Worm (Caenorhabditis elegans) whole organism, mixed stage, embryonic: ENCODE measurements around the gene ZK1128.7.

Experiments
- M03D4.4 ChIP-seq: sonication (generic microtip); optimal IDR thresholded peaks from 2 replicates; lab custom pipeline; 2017; ENCODE audit warnings: mild to moderate bottlenecking, missing genetic modification characterization, missing compliant biosample characterization
- bed-3 ChIP-seq: fragments of 200-800 bp; sonication (Bioruptor generic); optimal IDR thresholded peaks from 3 replicates; lab custom pipeline; 2018; ENCODE audit warnings: mild to moderate bottlenecking, missing genetic modification characterization, moderate library complexity, missing compliant biosample characterization
- blmp-1 ChIP-seq: fragments of 150-350 bp; optimal IDR thresholded peaks from 2 replicates; lab custom pipeline; 2014; ENCODE audit warnings: missing biosample characterization, missing genetic modification characterization
- ceh-39 ChIP-seq: fragments of 150-350 bp; optimal IDR thresholded peaks from 2 replicates; lab custom pipeline; 2014; ENCODE audit warnings: missing biosample characterization, missing genetic modification characterization
- ceh-43 ChIP-seq: fragments of 200-800 bp; sonication (Bioruptor generic); optimal IDR thresholded peaks from 2 replicates; lab custom pipeline; 2018; ENCODE audit warnings: mild to moderate bottlenecking, missing genetic modification characterization, moderate library complexity, missing compliant biosample characterization
- ces-1 ChIP-seq: fragments of 150-350 bp; optimal IDR thresholded peaks from 2 replicates; lab custom pipeline; 2014; ENCODE audit warnings: missing biosample characterization, missing genetic modification reagents, missing genetic modification characterization
- cnd-1 ChIP-seq: fragments of 200-800 bp; sonication (Bioruptor generic); optimal IDR thresholded peaks from 2 replicates; lab custom pipeline; 2018; ENCODE audit warnings: mild to moderate bottlenecking, missing genetic modification characterization, missing compliant biosample characterization
- drap-1 ChIP-seq: fragments of 200-800 bp; sonication (Bioruptor generic); optimal IDR thresholded peaks from 3 replicates; lab custom pipeline; 2018; ENCODE audit warnings: mild to moderate bottlenecking, missing genetic modification characterization, missing compliant biosample characterization
- elt-1 ChIP-seq: sonication (generic microtip); optimal IDR thresholded peaks from 2 replicates; lab custom pipeline; 2017; ENCODE audit warnings: missing genetic modification characterization, mild to moderate bottlenecking, missing compliant biosample characterization, antibody characterized with exemption, moderate library complexity, borderline replicate concordance; ENCODE audit not compliant: insufficient read depth
- elt-3 ChIP-seq: fragments of 150-350 bp; optimal IDR thresholded peaks from 2 replicates; lab custom pipeline; 2014; ENCODE audit warnings: missing biosample characterization, missing genetic modification characterization
- flh-1 ChIP-seq: fragments of 200-800 bp; sonication (Bioruptor generic); optimal IDR thresholded peaks from 2 replicates; lab custom pipeline; 2018; ENCODE audit warnings: mild to moderate bottlenecking, missing genetic modification characterization, moderate library complexity, missing compliant biosample characterization
- hlh-1 ChIP-seq: fragments of 150-350 bp; optimal IDR thresholded peaks from 2 replicates; lab custom pipeline; 2014; ENCODE audit warnings: missing biosample characterization, missing genetic modification reagents, missing genetic modification characterization
- lin-32 ChIP-seq: fragments of 200-800 bp; sonication (Bioruptor generic); optimal IDR thresholded peaks from 2 replicates; lab custom pipeline; 2018; ENCODE audit warnings: mild to moderate bottlenecking, missing genetic modification characterization, missing compliant biosample characterization
- lsy-2 ChIP-seq: fragments of 150-350 bp; optimal IDR thresholded peaks from 2 replicates; lab custom pipeline; 2014; ENCODE audit warnings: missing biosample characterization, missing genetic modification characterization
- mab-5 ChIP-seq: fragments of 150-350 bp; optimal IDR thresholded peaks from 2 replicates; lab custom pipeline; 2014; ENCODE audit warnings: missing biosample characterization, missing genetic modification characterization
- mep-1 ChIP-seq: fragments of 150-350 bp; optimal IDR thresholded peaks from 2 replicates; lab custom pipeline; 2017; ENCODE audit warnings: missing biosample characterization, missing genetic modification reagents, missing genetic modification characterization, inconsistent platforms
- mls-2 ChIP-seq: sonication (generic microtip); optimal IDR thresholded peaks from 2 replicates; lab custom pipeline; 2016; ENCODE audit warnings: mild to moderate bottlenecking, missing genetic modification characterization, moderate library complexity, missing compliant biosample characterization
- nhr-12 ChIP-seq: fragments of 150-350 bp; optimal IDR thresholded peaks from 2 replicates; lab custom pipeline; 2014; ENCODE audit warnings: missing biosample characterization, missing genetic modification characterization
- nhr-2 ChIP-seq: fragments of 150-350 bp; optimal IDR thresholded peaks from 2 replicates; lab custom pipeline; 2014; ENCODE audit warnings: missing biosample characterization, missing genetic modification characterization
- nhr-237 ChIP-seq: fragments of 150-350 bp; optimal IDR thresholded peaks from 2 replicates; lab custom pipeline; 2014; ENCODE audit warnings: missing biosample characterization, missing genetic modification characterization
- nhr-28 ChIP-seq: fragments of 150-350 bp; optimal IDR thresholded peaks from 2 replicates; lab custom pipeline; 2014; ENCODE audit warnings: missing biosample characterization, missing genetic modification characterization
- nhr-76 ChIP-seq: sonication (generic microtip); optimal IDR thresholded peaks from 2 replicates; lab custom pipeline; 2017; ENCODE audit warnings: missing biosample characterization, missing genetic modification characterization
- pha-4 ChIP-seq: fragments of 150-350 bp; optimal IDR thresholded peaks from 2 replicates; lab custom pipeline; 2018; ENCODE audit warnings: missing biosample characterization, missing genetic modification reagents, missing genetic modification characterization
- sem-2 ChIP-seq: fragments of 200-800 bp; sonication (Bioruptor generic); optimal IDR thresholded peaks from 2 replicates; lab custom pipeline; 2018; ENCODE audit warnings: mild to moderate bottlenecking, missing genetic modification characterization, missing compliant biosample characterization
- sptf-1 ChIP-seq: sonication (generic microtip); optimal IDR thresholded peaks from 2 replicates; lab custom pipeline; 2017; ENCODE audit warnings: mild to moderate bottlenecking, missing genetic modification characterization, moderate library complexity, missing compliant biosample characterization
- tbx-8 ChIP-seq: fragments of 200-800 bp; sonication (Bioruptor generic); optimal IDR thresholded peaks from 2 replicates; lab custom pipeline; 2018; ENCODE audit warnings: mild to moderate bottlenecking, missing genetic modification characterization, moderate library complexity, missing compliant biosample characterization
- unc-39 ChIP-seq: fragments of 150-350 bp; optimal IDR thresholded peaks from 2 replicates; lab custom pipeline; 2014; ENCODE audit warnings: missing biosample characterization, missing genetic modification characterization
- unc-62 ChIP-seq: fragments of 150-350 bp; optimal IDR thresholded peaks from 2 replicates; lab custom pipeline; 2014; ENCODE audit warnings: missing biosample characterization, missing genetic modification reagents, missing genetic modification characterization
- zip-8 ChIP-seq: fragments of 150-350 bp; optimal IDR thresholded peaks from 2 replicates; lab custom pipeline; 2014; ENCODE audit warnings: missing biosample characterization, missing genetic modification characterization
- ztf-11 ChIP-seq: fragments of 150-350 bp; optimal IDR thresholded peaks from 2 replicates; lab custom pipeline; 2014; ENCODE audit warnings: missing biosample characterization, missing genetic modification characterization

ZK1128.7 gene

DNA sequence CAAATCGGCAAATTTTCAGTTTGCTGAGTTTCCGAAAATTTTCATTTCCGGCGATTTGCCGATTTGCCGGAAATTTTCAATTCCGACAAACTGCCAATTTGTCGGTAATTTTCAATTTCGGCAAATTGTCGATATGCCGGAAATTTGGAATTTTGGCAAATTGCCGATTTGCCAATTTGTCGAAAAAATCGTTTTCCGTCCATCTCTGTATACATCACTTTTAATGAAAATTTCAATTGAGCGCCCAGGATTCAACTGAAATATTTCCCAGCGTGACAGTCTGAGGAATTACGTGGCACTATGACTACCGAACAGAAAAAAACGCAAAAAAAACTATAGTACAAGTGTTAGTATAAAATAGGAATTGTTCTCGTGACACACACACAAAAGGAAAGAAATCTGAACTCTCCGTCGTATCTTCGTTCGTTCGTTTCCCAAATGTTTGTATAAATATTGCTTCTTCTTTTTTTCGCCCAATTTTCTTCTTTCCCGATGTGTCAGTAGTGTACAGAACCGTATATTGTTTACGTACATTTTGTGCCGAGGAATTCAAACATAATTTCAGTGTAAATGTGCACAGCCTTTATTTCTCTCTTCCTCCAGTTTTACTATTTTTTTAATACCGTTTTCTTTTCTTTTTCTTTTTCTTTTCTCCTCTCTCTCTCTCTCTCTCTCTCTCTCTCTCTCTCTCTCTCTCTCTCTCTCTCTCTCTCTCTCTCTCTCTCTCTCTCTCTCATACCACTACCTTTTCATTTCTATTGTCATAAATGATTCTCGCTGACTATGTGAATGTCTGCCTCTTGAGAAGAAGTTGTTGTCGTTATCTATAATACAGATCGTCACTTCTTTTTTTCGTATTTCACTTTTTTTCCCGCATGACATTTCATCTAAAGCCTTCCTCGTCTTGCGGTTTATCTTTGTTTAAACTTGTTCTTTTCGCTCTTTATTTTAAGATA, 4.0 kb upstream of the ZK1128.7 start:
- TF ChIP-seq unc-62 (GFP tag; lab: Kevin White, UChicago) (no peak), bed-3 (GFP tag; lab: Kevin White, UChicago) (no peak), flh-1 (GFP tag; lab: Kevin White, UChicago) (no peak), mls-2 (tag; lab: Kevin White, UChicago) (no peak), nhr-237 (tag; lab: Kevin White, UChicago) (no peak), hlh-1 (tag; lab: Kevin White, UChicago) (no peak), mep-1 (tag; lab: Kevin White, UChicago) (no peak), ceh-39 (no peak), mab-5 (tag; lab: Kevin White, UChicago) (no peak), nhr-2 (tag; lab: Kevin White, UChicago) (no peak), tbx-8 (GFP tag; lab: Kevin White, UChicago) (no peak), pha-4 (tag; lab: Kevin White, UChicago) (no peak), sem-2 (GFP tag; lab: Kevin White, UChicago) (no peak), lin-32 (GFP tag; lab: Kevin White, UChicago) (no peak), sptf-1 (no peak), unc-39 (tag; lab: Kevin White, UChicago) (no peak), blmp-1 (tag; lab: Kevin White, UChicago) (no peak)

- no peak for TF ChIP-seq elt-1 (tag; lab: Kevin White, UChicago)
- TF ChIP-seq nhr-28 (tag; lab: Kevin White, UChicago): no peak
- TF ChIP-seq mls-2 (tag; lab: Kevin White, UChicago): no peak
- no peak for TF ChIP-seq zip-8 (tag; lab: Kevin White, UChicago)
- TF ChIP-seq hlh-1 (tag; lab: Kevin White, UChicago): no peak
- TF ChIP-seq nhr-2 (tag; lab: Kevin White, UChicago): no peak
- TF ChIP-seq ces-1 (GFP tag; lab: Kevin White, UChicago): no peak
- TF ChIP-seq tbx-8 (GFP tag; lab: Kevin White, UChicago): no peak
- TF ChIP-seq sptf-1: no peak
- TF ChIP-seq, all 35 proteins: peak for 0
Measured at ce11 chrIII:10134517-10134916, 2.3 kb upstream of the ZK1128.7 start.

ce11 chrIII:10140732-10141131, 3.9 kb downstream of the ZK1128.7 start, which contains the start of gene K08E5.6:
Gene K08E5.6 (plus strand): TSS chrIII:10141032.
- TF ChIP-seq ztf-11 (tag; lab: Kevin White, UChicago) (no peak), nhr-28 (tag; lab: Kevin White, UChicago) (no peak), nhr-2 (tag; lab: Kevin White, UChicago) (no peak), mls-2 (tag; lab: Kevin White, UChicago) (no peak), ceh-43 (GFP tag; lab: Kevin White, UChicago) (no peak), cnd-1 (tag; lab: Kevin White, UChicago) (no peak), bed-3 (GFP tag; lab: Kevin White, UChicago) (no peak), unc-39 (tag; lab: Kevin White, UChicago) (no peak), sem-2 (GFP tag; lab: Kevin White, UChicago) (no peak), hlh-1 (tag; lab: Kevin White, UChicago) (no peak), mep-1 (tag; lab: Kevin White, UChicago) (no peak), M03D4.4 (tag; lab: Kevin White, UChicago) (no peak), nhr-12 (tag; lab: Kevin White, UChicago) (no peak), nhr-237 (tag; lab: Kevin White, UChicago) (no peak), ceh-39 (no peak), drap-1 (GFP tag; lab: Kevin White, UChicago) (no peak)

- no peak for TF ChIP-seq ceh-39
- no peak for TF ChIP-seq flh-1 (GFP tag; lab: Kevin White, UChicago)
- no peak for TF ChIP-seq nhr-76 (tag; lab: Kevin White, UChicago)
- no peak for TF ChIP-seq mep-1 (tag; lab: Kevin White, UChicago)
- TF ChIP-seq lsy-2: no peak
- no peak for TF ChIP-seq elt-3 (tag; lab: Kevin White, UChicago)
- no peak for TF ChIP-seq ztf-11 (tag; lab: Kevin White, UChicago)
- no peak for TF ChIP-seq bed-3 (GFP tag; lab: Kevin White, UChicago)
- TF ChIP-seq zip-8 (tag; lab: Kevin White, UChicago): no peak
- TF ChIP-seq, all 35 proteins: peak for 0
Measured at ce11 chrIII:10146701-10147100, 9.9 kb downstream of the ZK1128.7 start, which contains the start of gene K08E5.1. Gene K08E5.1 (minus strand): TSS chrIII:10146801.
